Worm (Caenorhabditis elegans): ENCODE measurements around the gene BE0003N10.6.

ce11 chrIII:1030965-1031364 lies 28.9 kb downstream of the BE0003N10.6 start, which contains the start of the genes clc-26 and E_BE45912.2:
- TF ChIP-seq aly-2 (tag; optimal IDR thresholded peaks at IDR 0.05) (no peak), efl-1 (optimal IDR thresholded peaks at IDR 0.05) (no peak), efl-1 (GFP tag; optimal IDR thresholded peaks at IDR 0.05 in 1 of 2) (no peak), nhr-11 (tag; optimal IDR thresholded peaks at IDR 0.05) (no peak)

Measured in whole organism, L1 larva.